Fruit fly (Drosophila melanogaster) whole organism, embryonic: Measurements from ENCODE around the gene lute.
A peak's percentile ranks its signal among the peaks of the same experiment; 100 is the strongest.

Source experiments
- Bdp1 ChIP-seq: fragments of 200-800 bp; sonication (Bioruptor generic); optimal IDR thresholded peaks from 3 replicates; lab custom pipeline; 2016; ENCODE audit warnings: missing biosample characterization, missing genetic modification characterization
- Blimp-1 ChIP-seq: fragments of 200-800 bp; sonication (Bioruptor generic); optimal IDR thresholded peaks from 3 replicates; lab custom pipeline; 2018; ENCODE audit warnings: missing biosample characterization, missing genetic modification characterization, mild to moderate bottlenecking, moderate library complexity, missing genetic modification reagents
- Bteb2 ChIP-seq: fragments of 200-800 bp; sonication (Bioruptor generic); optimal IDR thresholded peaks from 2 replicates; lab custom pipeline; 2016; ENCODE audit warnings: missing biosample characterization, missing genetic modification characterization
- C15 ChIP-seq: fragments of 200-800 bp; sonication (Bioruptor generic); IDR thresholded peaks from 3 replicates; pipeline ENCODE4 v1.3.6; 2022; ENCODE audit warnings: missing biosample characterization, missing genetic modification characterization
- CG1024 ChIP-seq: fragments of 200-800 bp; sonication (Bioruptor generic); IDR thresholded peaks from 2 replicates; pipeline ENCODE4 v1.3.6; 2022; ENCODE audit warnings: missing biosample characterization, missing genetic modification characterization
- CG11085 ChIP-seq: fragments of 200-800 bp; sonication (Bioruptor generic); IDR thresholded peaks from 2 replicates; pipeline ENCODE4 v1.3.6; 2022; ENCODE audit warnings: missing biosample characterization, missing genetic modification characterization
- CG11247 ChIP-seq: fragments of 200-800 bp; sonication (Bioruptor generic); IDR thresholded peaks from 2 replicates; pipeline ENCODE4 v1.3.6; 2022; ENCODE audit warnings: missing biosample characterization, missing genetic modification characterization
- CG11398 ChIP-seq: fragments of 200-800 bp; sonication (Bioruptor generic); optimal IDR thresholded peaks from 2 replicates; lab custom pipeline; 2016; ENCODE audit warnings: missing biosample characterization, missing genetic modification characterization
- CG12071 ChIP-seq: fragments of 200-800 bp; sonication (Bioruptor generic); optimal IDR thresholded peaks from 3 replicates; lab custom pipeline; 2018; ENCODE audit warnings: missing biosample characterization, mild to moderate bottlenecking, missing genetic modification characterization
- CG12391 ChIP-seq: fragments of 200-800 bp; sonication (Bioruptor generic); optimal IDR thresholded peaks from 3 replicates; lab custom pipeline; 2018; ENCODE audit warnings: missing biosample characterization, mild to moderate bottlenecking, missing genetic modification characterization, moderate library complexity
- CG17361 ChIP-seq: fragments of 200-800 bp; sonication (Bioruptor generic); IDR thresholded peaks from 3 replicates; pipeline ENCODE4 v1.3.6; 2022; ENCODE audit warnings: missing biosample characterization, missing genetic modification characterization
- CG31388 ChIP-seq: fragments of 200-800 bp; sonication (Bioruptor generic); optimal IDR thresholded peaks from 2 replicates; lab custom pipeline; 2016; ENCODE audit warnings: missing biosample characterization, missing genetic modification characterization
- CG3163 ChIP-seq: fragments of 200-800 bp; sonication (Bioruptor generic); optimal IDR thresholded peaks from 3 replicates; lab custom pipeline; 2016; ENCODE audit warnings: missing biosample characterization, missing genetic modification characterization
- CG3407 ChIP-seq: fragments of 200-800 bp; sonication (Bioruptor generic); optimal IDR thresholded peaks from 2 replicates; lab custom pipeline; 2018; ENCODE audit warnings: missing biosample characterization, mild to moderate bottlenecking, missing genetic modification characterization
- CG34224 ChIP-seq: fragments of 200-800 bp; sonication (Bioruptor generic); IDR thresholded peaks from 3 replicates; pipeline ENCODE4 v1.3.6; 2022; ENCODE audit warnings: missing biosample characterization, missing genetic modification characterization; ENCODE audit not compliant: partially characterized antibody
- CG6254 ChIP-seq: fragments of 200-800 bp; sonication (Bioruptor generic); optimal IDR thresholded peaks from 3 replicates; lab custom pipeline; 2017; ENCODE audit warnings: mild to moderate bottlenecking, missing biosample characterization, missing genetic modification reagents, missing genetic modification characterization
- CG6765 ChIP-seq: fragments of 200-800 bp; sonication (Bioruptor generic); optimal IDR thresholded peaks from 3 replicates; lab custom pipeline; 2017; ENCODE audit warnings: missing biosample characterization, mild to moderate bottlenecking, missing genetic modification characterization
- CG7963 ChIP-seq: fragments of 200-800 bp; sonication (Bioruptor generic); IDR thresholded peaks from 3 replicates; pipeline ENCODE4 v1.3.6; 2022; ENCODE audit warnings: missing biosample characterization, missing genetic modification characterization; ENCODE audit not compliant: partially characterized antibody
- CG8924 ChIP-seq: fragments of 200-800 bp; optimal IDR thresholded peaks from 3 replicates; lab custom pipeline; 2019; ENCODE audit warnings: missing biosample characterization, mild to moderate bottlenecking, missing genetic modification characterization, moderate library complexity
- Dref ChIP-seq: fragments of 200-800 bp; sonication (Bioruptor generic); IDR thresholded peaks from 2 replicates; pipeline ENCODE4 v1.3.6; 2022; ENCODE audit warnings: missing biosample characterization, missing genetic modification characterization
- Elba2 ChIP-seq: fragments of 200-800 bp; sonication (Bioruptor generic); optimal IDR thresholded peaks from 3 replicates; lab custom pipeline; 2016; ENCODE audit warnings: missing biosample characterization, missing genetic modification characterization
- Ets65A ChIP-seq: fragments of 200-800 bp; sonication (Bioruptor generic); peaks from one replicate; lab custom pipeline; 2016; ENCODE audit warnings: missing biosample characterization, missing genetic modification characterization
- Fer1 ChIP-seq: fragments of 200-800 bp; sonication (Bioruptor generic); optimal IDR thresholded peaks from 2 replicates; lab custom pipeline; 2017; ENCODE audit warnings: missing biosample characterization, mild to moderate bottlenecking, missing genetic modification characterization
- HmgD ChIP-seq: fragments of 200-800 bp; sonication (Bioruptor generic); optimal IDR thresholded peaks from 3 replicates; lab custom pipeline; 2016; ENCODE audit warnings: missing biosample characterization, missing genetic modification characterization
- HmgZ ChIP-seq: fragments of 200-800 bp; sonication (Bioruptor generic); optimal IDR thresholded peaks from 2 replicates; lab custom pipeline; 2018; ENCODE audit warnings: missing biosample characterization, mild to moderate bottlenecking, missing genetic modification characterization
- MESR4 ChIP-seq: fragments of 200-800 bp; sonication (Bioruptor generic); optimal IDR thresholded peaks from 2 replicates; lab custom pipeline; 2018; ENCODE audit warnings: missing biosample characterization, mild to moderate bottlenecking, missing genetic modification characterization, moderate library complexity
- Ssrp ChIP-seq: fragments of 200-800 bp; sonication (Bioruptor generic); optimal IDR thresholded peaks from 2 replicates; lab custom pipeline; 2018; ENCODE audit warnings: missing biosample characterization, mild to moderate bottlenecking, missing genetic modification characterization, moderate library complexity
- Stat92E ChIP-seq, 3 experiments: fragments of >200 bp in 2 of 3; fragments of 200-800 bp in 1 of 3; sonication (Bioruptor generic) in 1 of 3; optimal IDR thresholded peaks; 2 replicates each; lab custom pipeline; 2017 to 2019; ENCODE audit warnings: missing biosample characterization in 3 of 3, missing genetic modification characterization in 3 of 3, mild to moderate bottlenecking in 1 of 3, moderate library complexity in 1 of 3
- Taf1 ChIP-seq: fragments of 200-800 bp; sonication (Bioruptor generic); IDR thresholded peaks from 2 replicates; pipeline ENCODE4 v1.3.6; 2022; ENCODE audit warnings: missing biosample characterization, missing genetic modification characterization
- Xbp1 ChIP-seq: fragments of 200-800 bp; sonication (Bioruptor generic); optimal IDR thresholded peaks from 3 replicates; lab custom pipeline; 2016; ENCODE audit warnings: missing biosample characterization, mild to moderate bottlenecking, missing genetic modification characterization
- ara ChIP-seq: fragments of 200-800 bp; sonication (Bioruptor generic); IDR thresholded peaks from 2 replicates; pipeline ENCODE4 v1.3.6; 2022; ENCODE audit warnings: missing biosample characterization, missing genetic modification characterization
- btn ChIP-seq: fragments of 200-800 bp; sonication (Bioruptor generic); optimal IDR thresholded peaks from 2 replicates; lab custom pipeline; 2016; ENCODE audit warnings: missing biosample characterization, missing genetic modification characterization
- croc ChIP-seq: fragments of 200-800 bp; sonication (Bioruptor generic); conservative IDR thresholded peaks from 3 replicates; pipeline ENCODE4 v1.3.6; 2022; ENCODE audit warnings: missing biosample characterization, missing genetic modification characterization
- dm ChIP-seq: fragments of 200-800 bp; sonication (Bioruptor generic); optimal IDR thresholded peaks from 3 replicates; lab custom pipeline; 2016; ENCODE audit warnings: missing biosample characterization, missing genetic modification characterization
- fd3F ChIP-seq: fragments of 200-800 bp; sonication (Bioruptor generic); optimal IDR thresholded peaks from 2 replicates; lab custom pipeline; 2018; ENCODE audit warnings: missing biosample characterization, mild to moderate bottlenecking, missing genetic modification characterization, moderate library complexity
- ken ChIP-seq: fragments of 200-800 bp; sonication (Bioruptor generic); IDR thresholded peaks from 3 replicates; pipeline ENCODE4 v1.3.6; 2022; ENCODE audit warnings: missing biosample characterization, missing genetic modification characterization
- lab ChIP-seq: fragments of 200-800 bp; sonication (Bioruptor generic); optimal IDR thresholded peaks from 3 replicates; lab custom pipeline; 2017; ENCODE audit warnings: missing biosample characterization, missing genetic modification characterization, mild to moderate bottlenecking, moderate library complexity, missing genetic modification reagents
- mld ChIP-seq: fragments of 200-800 bp; sonication (Bioruptor generic); IDR thresholded peaks from 3 replicates; pipeline ENCODE4 v1.3.6; 2022; ENCODE audit warnings: missing biosample characterization, missing genetic modification characterization; ENCODE audit not compliant: partially characterized antibody
- nerfin-1 ChIP-seq: fragments of 200-800 bp; sonication (Bioruptor generic); optimal IDR thresholded peaks from 3 replicates; lab custom pipeline; 2019; ENCODE audit warnings: missing biosample characterization, mild to moderate bottlenecking, missing genetic modification characterization, moderate library complexity
- sna ChIP-seq: fragments of 200-800 bp; sonication (Bioruptor generic); IDR thresholded peaks from 2 replicates; pipeline ENCODE4 v1.3.6; 2022; ENCODE audit warnings: missing biosample characterization, missing genetic modification characterization; ENCODE audit not compliant: partially characterized antibody
- so ChIP-seq: fragments of 200-800 bp; sonication (Bioruptor generic); IDR thresholded peaks from 3 replicates; pipeline ENCODE4 v1.3.6; 2022; ENCODE audit warnings: missing biosample characterization, missing genetic modification characterization
- tgo ChIP-seq: fragments of 200-800 bp; sonication (Bioruptor generic); IDR thresholded peaks from 3 replicates; pipeline ENCODE4 v1.3.6; 2022; ENCODE audit warnings: missing biosample characterization, missing genetic modification characterization
- tup ChIP-seq: fragments of 200-800 bp; sonication (Bioruptor generic); optimal IDR thresholded peaks from 2 replicates; lab custom pipeline; 2016; ENCODE audit warnings: missing biosample characterization, mild to moderate bottlenecking, missing genetic modification characterization, moderate library complexity
- zf30C ChIP-seq: fragments of 200-800 bp; sonication (Bioruptor generic); optimal IDR thresholded peaks from 3 replicates; lab custom pipeline; 2018; ENCODE audit warnings: missing biosample characterization, mild to moderate bottlenecking, missing genetic modification characterization

The lute gene

DNA sequence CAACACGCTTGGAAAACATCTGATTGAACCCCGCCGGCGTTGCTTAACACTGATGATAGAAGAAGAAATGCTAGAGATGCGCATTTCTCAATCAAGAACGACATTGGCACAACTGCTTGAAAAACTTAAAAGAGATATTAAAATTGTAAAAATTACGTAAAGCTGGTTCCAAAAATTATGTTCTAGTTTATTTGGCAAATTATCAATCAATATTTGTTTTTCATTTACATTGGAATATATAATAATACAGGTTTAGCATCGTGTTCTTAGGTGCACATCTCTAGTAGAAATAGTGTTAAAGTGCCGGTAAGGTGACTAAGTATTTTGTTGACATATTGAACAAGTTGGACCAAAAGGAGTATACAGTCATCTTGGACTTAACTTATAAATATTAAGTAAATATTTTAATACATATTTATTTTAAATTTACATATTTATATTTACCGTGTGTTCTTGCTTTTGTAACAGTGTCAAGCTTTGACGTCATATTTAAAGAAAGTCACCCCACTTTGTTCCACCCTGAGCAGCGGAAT, 11.6 kb downstream of the lute start, which contains the start of the genes Brf and sds22 (continued):
- TF ChIP-seq CG6254 (peak; percentile 78), so (GFP tag; lab: Robert Waterston, UW) (peak; percentile 87), lab (GFP tag; lab: Kevin White, UChicago) (peak; percentile 96), zf30C (GFP tag; lab: Kevin White, UChicago) (no peak), HmgD (peak; percentile 89), CG17361 (peak; percentile 98), CG11398 (GFP tag; lab: Kevin White, UChicago) (peak; percentile 90), ken (peak; percentile 93), nerfin-1 (tag; lab: Kevin White, UChicago) (peak; percentile 93), CG31388 (peak; percentile 95), Ssrp (tag; lab: Kevin White, UChicago) (peak; percentile 96), HmgZ (tag; lab: Kevin White, UChicago) (peak; percentile 97), Stat92E (GFP tag; optimal IDR thresholded peaks at IDR 0.05; lab: Kevin White, UChicago) (peak in 1 of 3 experiments; percentile 74), Bteb2 (GFP tag; lab: Kevin White, UChicago) (peak; percentile 94), sna (GFP tag; lab: Robert Waterston, UW) (peak; percentile 72; the same call in 1 of the 2 replicates), Xbp1 (peak; percentile 98), Ets65A (GFP tag; lab: Kevin White, UChicago) (peak; percentile 99), CG11247 (peak; percentile 92), CG7963 (GFP tag; lab: Robert Waterston, UW) (0 out of 3 replicates have a peak, but pooled peaks have one; percentile 48), Bdp1 (GFP tag; lab: Kevin White, UChicago) (peak; percentile 90), CG34224 (GFP tag; lab: Robert Waterston, UW) (peak; percentile 53; the same call in 1 of the 3 replicates), CG12071 (GFP tag; lab: Kevin White, UChicago) (peak; percentile 72), Elba2 (peak; percentile 97), CG8924 (peak; percentile 96), C15 (GFP tag; lab: Robert Waterston, UW) (peak; percentile 87; the same call in 2 of the 3 replicates), CG1024 (peak; percentile 86), Taf1 (GFP tag; lab: Robert Waterston, UW) (peak; percentile 74), tup (GFP tag; lab: Kevin White, UChicago) (peak; percentile 93), CG6765 (peak; percentile 82), fd3F (GFP tag; lab: Kevin White, UChicago) (peak; percentile 95), btn (GFP tag; lab: Kevin White, UChicago) (peak; percentile 84), CG12391 (tag; lab: Kevin White, UChicago) (peak; percentile 98), CG11085 (GFP tag; lab: Robert Waterston, UW) (peak; percentile 84), croc (GFP tag; lab: Robert Waterston, UW) (peak; percentile 93), MESR4 (GFP tag; lab: Kevin White, UChicago) (peak; percentile 36), dm (GFP tag; lab: Kevin White, UChicago) (peak; percentile 95), Blimp-1 (GFP tag; lab: Kevin White, UChicago) (peak; percentile 91), CG3163 (GFP tag; lab: Kevin White, UChicago) (peak; percentile 79), tgo (GFP tag; lab: Robert Waterston, UW) (peak; percentile 95), CG3407 (GFP tag; lab: Kevin White, UChicago) (peak; percentile 85), Fer1 (GFP tag; lab: Kevin White, UChicago) (peak; percentile 93), Dref (peak; percentile 45), ara (GFP tag; lab: Robert Waterston, UW) (peak; percentile 91), mld (peak; percentile 43; the same call in 1 of the 3 replicates)
